Worm (Caenorhabditis elegans) whole organism, L2 larva: Measurements from ENCODE around the gene fbxb-91.

ENCODE experiments used
- C34F6.9 ChIP-seq: fragments of 150-350 bp; optimal IDR thresholded peaks from 2 replicates; lab custom pipeline; 2014; ENCODE audit warnings: missing biosample characterization, missing genetic modification characterization
- R02D3.7 ChIP-seq: fragments of 150-350 bp; optimal IDR thresholded peaks from 2 replicates; lab custom pipeline; 2014; ENCODE audit warnings: missing biosample characterization, missing genetic modification characterization
- Y55F3AM.14 ChIP-seq: fragments of 200-800 bp; sonication (Bioruptor generic); optimal IDR thresholded peaks from 2 replicates; lab custom pipeline; 2018; ENCODE audit warnings: mild to moderate bottlenecking, missing genetic modification characterization, missing compliant biosample characterization
- ZK546.5 ChIP-seq: sonication (generic microtip); optimal IDR thresholded peaks from 2 replicates; lab custom pipeline; 2017; ENCODE audit warnings: missing biosample characterization, missing genetic modification characterization
- aly-2 ChIP-seq: fragments of 150-350 bp; optimal IDR thresholded peaks from 2 replicates; lab custom pipeline; 2014; ENCODE audit warnings: missing biosample characterization, missing genetic modification characterization
- blmp-1 ChIP-seq: sonication (generic microtip); optimal IDR thresholded peaks from 2 replicates; lab custom pipeline; 2017; ENCODE audit warnings: missing genetic modification characterization, mild to moderate bottlenecking, missing compliant biosample characterization, antibody characterized with exemption, moderate library complexity; ENCODE audit not compliant: insufficient read depth
- ceh-16 ChIP-seq: fragments of 150-350 bp; optimal IDR thresholded peaks from 2 replicates; lab custom pipeline; 2014; ENCODE audit warnings: missing biosample characterization, missing genetic modification characterization
- ceh-82 ChIP-seq: fragments of 150-350 bp; optimal IDR thresholded peaks from 2 replicates; lab custom pipeline; 2014; ENCODE audit warnings: missing biosample characterization, missing genetic modification characterization
- crh-2 ChIP-seq: sonication (generic microtip); optimal IDR thresholded peaks from 2 replicates; lab custom pipeline; 2017; ENCODE audit warnings: missing biosample characterization, missing genetic modification characterization
- egl-27 ChIP-seq: sonication (generic microtip); optimal IDR thresholded peaks from 3 replicates; lab custom pipeline; 2017; ENCODE audit warnings: missing biosample characterization, missing genetic modification reagents, missing genetic modification characterization
- elt-3 ChIP-seq: sonication (generic microtip); optimal IDR thresholded peaks from 2 replicates; lab custom pipeline; 2017; ENCODE audit warnings: missing biosample characterization, missing genetic modification characterization
- fos-1 ChIP-seq: fragments of 150-350 bp; optimal IDR thresholded peaks from 2 replicates; lab custom pipeline; 2014; ENCODE audit warnings: missing biosample characterization, missing genetic modification characterization
- lin-11 ChIP-seq: fragments of 150-350 bp; sonication (generic microtip); optimal IDR thresholded peaks from 2 replicates; lab custom pipeline; 2014; ENCODE audit warnings: missing biosample characterization, missing genetic modification characterization, inconsistent platforms, mixed read lengths
- lin-13 ChIP-seq: fragments of 150-350 bp; optimal IDR thresholded peaks from 2 replicates; lab custom pipeline; 2014; ENCODE audit warnings: missing biosample characterization, missing genetic modification reagents, missing genetic modification characterization
- lin-39 ChIP-seq: fragments of 150-350 bp; optimal IDR thresholded peaks from 2 replicates; lab custom pipeline; 2014; ENCODE audit warnings: missing biosample characterization, missing genetic modification reagents, missing genetic modification characterization
- lsy-2 ChIP-seq, 2 experiments: fragments of 150-350 bp in 1 of 2; sonication (generic microtip) in 1 of 2; optimal IDR thresholded peaks; 2 replicates each; lab custom pipeline; 2014 to 2017; ENCODE audit warnings: missing biosample characterization in 2 of 2, missing genetic modification characterization in 2 of 2
- mbf-1 ChIP-seq: sonication (generic microtip); optimal IDR thresholded peaks from 2 replicates; lab custom pipeline; 2017; ENCODE audit warnings: missing biosample characterization, missing genetic modification characterization
- nhr-10 ChIP-seq: sonication (generic microtip); optimal IDR thresholded peaks from 2 replicates; lab custom pipeline; 2017; ENCODE audit warnings: missing biosample characterization, missing genetic modification characterization
- nhr-11 ChIP-seq: fragments of 150-350 bp; optimal IDR thresholded peaks from 2 replicates; lab custom pipeline; 2014; ENCODE audit warnings: missing biosample characterization, missing genetic modification characterization
- nhr-129 ChIP-seq: fragments of 150-350 bp; optimal IDR thresholded peaks from 2 replicates; lab custom pipeline; 2014; ENCODE audit warnings: missing biosample characterization, missing genetic modification characterization
- nhr-21 ChIP-seq: fragments of 150-350 bp; optimal IDR thresholded peaks from 2 replicates; lab custom pipeline; 2014; ENCODE audit warnings: missing biosample characterization, missing genetic modification characterization
- nhr-237 ChIP-seq: fragments of 150-350 bp; optimal IDR thresholded peaks from 2 replicates; lab custom pipeline; 2014; ENCODE audit warnings: missing biosample characterization, missing genetic modification characterization
- nhr-25 ChIP-seq: fragments of 150-350 bp; sonication (generic microtip); optimal IDR thresholded peaks from 3 replicates; lab custom pipeline; 2014; ENCODE audit warnings: missing biosample characterization, missing genetic modification characterization
- nhr-6 ChIP-seq: fragments of 150-350 bp; optimal IDR thresholded peaks from 2 replicates; lab custom pipeline; 2014; ENCODE audit warnings: missing biosample characterization, missing genetic modification characterization
- nhr-77 ChIP-seq: fragments of 150-350 bp; optimal IDR thresholded peaks from 2 replicates; lab custom pipeline; 2014; ENCODE audit warnings: missing biosample characterization, missing genetic modification characterization
- sem-4 ChIP-seq: fragments of 150-350 bp; optimal IDR thresholded peaks from 2 replicates; lab custom pipeline; 2014; ENCODE audit warnings: missing biosample characterization, missing genetic modification reagents, missing genetic modification characterization
- sma-9 ChIP-seq, 2 experiments: fragments of 150-350 bp in 1 of 2; sonication (generic microtip) in 1 of 2; optimal IDR thresholded peaks; 2 replicates each; lab custom pipeline; 2014 to 2016; ENCODE audit warnings: missing genetic modification characterization in 2 of 2, mild to moderate bottlenecking in 1 of 2, missing biosample characterization in 1 of 2, missing compliant biosample characterization in 1 of 2, missing genetic modification reagents in 1 of 2, moderate library complexity in 1 of 2
- unc-39 ChIP-seq: fragments of 150-350 bp; optimal IDR thresholded peaks from 2 replicates; lab custom pipeline; 2014; ENCODE audit warnings: missing biosample characterization, missing genetic modification characterization
- unc-55 ChIP-seq: fragments of 150-350 bp; sonication (generic microtip); optimal IDR thresholded peaks from 3 replicates; lab custom pipeline; 2014; ENCODE audit warnings: missing biosample characterization, missing genetic modification reagents, missing genetic modification characterization
- ztf-1 ChIP-seq: fragments of 200-800 bp; sonication (Bioruptor generic); conservative IDR thresholded peaks from 2 replicates; pipeline ENCODE4 v1.3.6; 2022; ENCODE audit warnings: missing genetic modification characterization, missing compliant biosample characterization
- ztf-11 ChIP-seq: sonication (generic microtip); optimal IDR thresholded peaks from 2 replicates; lab custom pipeline; 2017; ENCODE audit warnings: missing biosample characterization, missing genetic modification characterization
- ztf-4 ChIP-seq: fragments of 150-350 bp; optimal IDR thresholded peaks from 2 replicates; lab custom pipeline; 2014; ENCODE audit warnings: missing biosample characterization, missing genetic modification characterization

The fbxb-91 gene

DNA sequence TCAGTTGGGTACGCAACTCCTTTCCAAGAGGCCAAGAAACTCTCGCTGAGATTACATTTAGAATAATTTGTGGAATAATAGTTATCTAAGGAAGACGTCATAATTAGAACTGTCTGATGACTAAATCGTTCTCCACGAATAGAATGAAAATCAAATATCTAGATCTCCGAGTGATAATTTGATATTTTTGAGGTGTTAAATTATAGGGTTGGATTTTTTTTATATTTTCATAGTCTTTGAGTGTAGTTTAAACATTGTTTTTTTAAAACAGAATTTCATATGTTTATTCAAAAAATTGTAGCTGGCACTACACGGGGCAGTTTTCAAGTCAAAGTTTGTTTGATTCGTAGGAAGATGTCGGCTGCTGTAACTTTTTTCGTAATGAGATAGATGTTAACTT is 34.1 kb downstream of the fbxb-91 start, which contains the start of gene srh-99:
Gene srh-99, minus strand, starts transcription at position 101 of the 400 bp plus-strand sequence.
- no peak for TF ChIP-seq lin-13 (GFP tag; lab: Kevin White, UChicago)
- no peak for TF ChIP-seq nhr-10 (tag; lab: Kevin White, UChicago)
- TF ChIP-seq ZK546.5, result no peak
- no peak for TF ChIP-seq unc-39 (tag; lab: Kevin White, UChicago)
- no peak for TF ChIP-seq egl-27 (tag; lab: Kevin White, UChicago)

DNA sequence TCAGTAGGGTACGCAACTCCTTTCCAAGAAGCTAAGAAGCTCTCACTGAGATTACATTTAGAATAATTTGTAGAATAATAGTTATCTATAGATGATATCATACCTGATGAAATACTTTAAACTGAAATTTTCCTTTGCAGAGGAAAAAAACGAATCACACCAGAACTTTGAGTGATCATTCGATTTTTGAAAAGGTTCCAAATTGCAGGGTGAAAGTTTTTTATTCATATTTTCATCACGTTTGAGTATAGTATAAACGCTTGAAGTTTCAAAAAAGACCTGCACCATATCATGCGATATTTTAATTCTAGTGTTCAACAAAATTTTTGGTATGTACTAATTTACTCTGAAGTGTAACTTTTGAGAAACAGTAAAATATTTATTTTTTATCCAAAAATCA is 36.0 kb downstream of the fbxb-91 start, which contains the start of gene srh-100:
Gene srh-100, minus strand, starts transcription at position 101 of the 400 bp plus-strand sequence.
- TF ChIP-seq lin-39 (tag; lab: Kevin White, UChicago), result no peak
- no peak for TF ChIP-seq blmp-1 (tag; lab: Kevin White, UChicago)
- no peak for TF ChIP-seq unc-39 (tag; lab: Kevin White, UChicago)
- no peak for TF ChIP-seq nhr-10 (tag; lab: Kevin White, UChicago)
- no peak for TF ChIP-seq egl-27 (tag; lab: Kevin White, UChicago)
- TF ChIP-seq nhr-237 (tag; lab: Kevin White, UChicago), result no peak
- TF ChIP-seq, all 48 proteins: peak for 0

DNA sequence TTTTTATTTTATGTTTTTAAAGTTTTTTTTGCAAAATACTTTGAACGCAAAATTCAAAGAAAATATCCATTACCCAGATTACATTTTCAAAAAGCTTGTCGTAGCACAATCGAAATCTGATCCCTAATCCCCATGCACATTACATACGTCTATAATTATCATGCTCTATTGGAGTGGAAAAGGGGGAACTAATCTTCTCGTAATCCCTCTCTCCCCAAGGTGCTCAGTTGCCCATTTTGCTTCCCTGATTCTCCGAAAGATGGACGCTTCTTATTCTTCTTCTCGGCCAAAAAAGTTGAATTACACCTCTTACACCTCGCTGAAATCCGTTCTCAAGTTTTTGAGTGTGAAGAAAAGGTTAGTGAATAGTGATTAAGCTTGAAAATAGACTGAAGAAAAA is 39.5 kb downstream of the fbxb-91 start, which contains the start of gene fbxc-53:
Gene fbxc-53, plus strand, starts transcription at position 245 of the 400 bp plus-strand sequence.
- TF ChIP-seq sem-4 (tag; lab: Kevin White, UChicago) (no peak), nhr-11 (no peak), nhr-10 (tag; lab: Kevin White, UChicago) (no peak), nhr-129 (no peak), nhr-6 (tag; lab: Kevin White, UChicago) (no peak), nhr-25 (no peak), Y55F3AM.14 (GFP tag; lab: Kevin White, UChicago) (no peak), ceh-82 (tag; lab: Kevin White, UChicago) (no peak), ceh-16 (tag; lab: Kevin White, UChicago) (no peak), lin-11 (tag; lab: Kevin White, UChicago) (no peak), elt-3 (tag; lab: Kevin White, UChicago) (no peak), ztf-4 (tag; lab: Kevin White, UChicago) (no peak)

ce11 chrII:3709255-3709654 is 41.3 kb downstream of the fbxb-91 start, which contains the start of gene srx-110:
Gene srx-110 (plus strand): TSS chrII:3709555.
- no peak for TF ChIP-seq lsy-2 (tag; optimal IDR thresholded peaks at IDR 0.05; lab: Kevin White, UChicago)

ce11 chrII:3705320-3705719 is 45.3 kb downstream of the fbxb-91 start, which contains the start of gene srx-108:
Gene srx-108 (plus strand): TSS chrII:3705620.
- no peak for TF ChIP-seq aly-2 (tag; lab: Kevin White, UChicago)
- no peak for TF ChIP-seq nhr-11
- TF ChIP-seq sma-9 (GFP tag; optimal IDR thresholded peaks at IDR 0.05; lab: Kevin White, UChicago), result no peak
- TF ChIP-seq sma-9 (tag; optimal IDR thresholded peaks at IDR 0.05; lab: Kevin White, UChicago), result no peak
- no peak for TF ChIP-seq crh-2
- TF ChIP-seq elt-3 (tag; lab: Kevin White, UChicago), result no peak
- TF ChIP-seq lsy-2 (tag; optimal IDR thresholded peaks at IDR 0.05; lab: Kevin White, UChicago), result no peak
- TF ChIP-seq ztf-4 (tag; lab: Kevin White, UChicago), result no peak
- no peak for TF ChIP-seq R02D3.7 (tag; lab: Kevin White, UChicago)
- TF ChIP-seq fos-1 (tag; lab: Kevin White, UChicago), result no peak
- TF ChIP-seq ztf-11 (tag; lab: Kevin White, UChicago), result no peak
- TF ChIP-seq ztf-1 (GFP tag; lab: Robert Waterston, UW), result no peak
- no peak for TF ChIP-seq nhr-6 (tag; lab: Kevin White, UChicago)
- TF ChIP-seq egl-27 (tag; lab: Kevin White, UChicago), result no peak
- no peak for TF ChIP-seq ZK546.5
- TF ChIP-seq C34F6.9 (tag; lab: Kevin White, UChicago), result no peak
- TF ChIP-seq unc-55, result no peak
- TF ChIP-seq nhr-21 (tag; lab: Kevin White, UChicago), result no peak
- TF ChIP-seq mbf-1, result no peak
- no peak for TF ChIP-seq nhr-77 (tag; lab: Kevin White, UChicago)
- TF ChIP-seq ceh-82 (tag; lab: Kevin White, UChicago), result no peak
- TF ChIP-seq, all 48 proteins: peak for 0
